Worm (Caenorhabditis elegans): ENCODE data around the gene tkt-1.

DNA sequence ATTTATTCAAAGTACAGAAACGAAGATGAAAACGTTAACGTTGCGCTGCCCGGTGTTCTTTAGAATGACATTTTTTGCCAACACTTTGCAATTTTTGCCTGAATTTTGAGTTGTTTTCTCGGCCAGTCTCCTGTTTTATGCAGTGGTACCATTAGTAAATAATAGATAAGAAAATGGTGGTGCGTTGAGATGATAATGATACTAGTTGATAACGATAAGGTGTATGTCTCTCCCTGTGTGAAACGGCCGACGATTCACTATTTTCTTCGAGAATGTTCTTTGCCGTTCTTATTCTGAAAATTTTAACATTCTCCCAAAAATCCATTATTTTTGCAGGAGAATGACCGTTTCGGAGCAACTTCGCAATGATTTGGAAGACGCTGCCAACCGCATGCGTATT lies at the start of gene tkt-1:
- no peak for TF ChIP-seq B0310.2 (tag; optimal IDR thresholded peaks at IDR 0.05)
- no peak for TF ChIP-seq sea-1 (GFP tag; conservative IDR thresholded peaks at IDR 0.05)

All from whole organism, early embryonic.